Worm (Caenorhabditis elegans): ENCODE measurements around the gene F45F2.10.

F45F2.10 gene

ce11 chrV:8513361-8513760 lies 5.3 kb downstream of the F45F2.10 start, which contains the start of gene F45F2.9:
F45F2.9 (minus strand) TSS chrV:8513461.
- TF ChIP-seq ztf-7 (tag; optimal IDR thresholded peaks at IDR 0.05) (no peak), nhr-102 (tag; optimal IDR thresholded peaks at IDR 0.05) (no peak), hmg-1.1 (GFP tag; IDR thresholded peaks at IDR 0.05) (no peak), ceh-28 (tag; optimal IDR thresholded peaks at IDR 0.05) (no peak), unc-130 (GFP tag; optimal IDR thresholded peaks at IDR 0.05) (no peak)

ce11 chrV:8507324-8507723 lies 11.3 kb downstream of the F45F2.10 start, which contains the start of gene ZK994.6:
ZK994.6 (minus strand) TSS chrV:8507424.
- TF ChIP-seq dmd-9 (GFP tag; IDR thresholded peaks at IDR 0.05) (no peak), mes-2 (tag; optimal IDR thresholded peaks at IDR 0.05; ENCODE audit: poor library complexity, severe bottlenecking) (no peak), ZK546.5 (tag; optimal IDR thresholded peaks at IDR 0.05) (no peak), mdt-29 (GFP tag; IDR thresholded peaks at IDR 0.05) (no peak), hlh-11 (tag; optimal IDR thresholded peaks at IDR 0.05) (no peak), zip-11 (GFP tag; IDR thresholded peaks at IDR 0.05) (no peak), dmd-6 (GFP tag; IDR thresholded peaks at IDR 0.05) (no peak), ceh-44 (GFP tag; IDR thresholded peaks at IDR 0.05) (no peak), hlh-30 (tag; optimal IDR thresholded peaks at IDR 0.05; ENCODE audit: insufficient read depth) (no peak), F26F4.8 (GFP tag; conservative IDR thresholded peaks at IDR 0.05) (no peak), aly-2 (tag; optimal IDR thresholded peaks at IDR 0.05) (no peak), hif-1 (tag; optimal IDR thresholded peaks at IDR 0.05) (no peak)

- peak; percentile 99 for TF ChIP-seq ctbp-1 (GFP tag; IDR thresholded peaks at IDR 0.05)
- TF ChIP-seq aha-1 (tag): peak; percentile 98
- TF ChIP-seq nhr-48 (tag; optimal IDR thresholded peaks at IDR 0.05): peak; percentile 92
- peak; percentile 97 for TF ChIP-seq nhr-102 (tag; optimal IDR thresholded peaks at IDR 0.05)
- TF ChIP-seq ceh-28 (tag; optimal IDR thresholded peaks at IDR 0.05): no peak
- TF ChIP-seq zip-2 (tag; optimal IDR thresholded peaks at IDR 0.05): peak; percentile 66
- peak; percentile 81 for TF ChIP-seq hif-1 (tag; optimal IDR thresholded peaks at IDR 0.05)
- peak; percentile 97 for TF ChIP-seq spr-1 (tag; optimal IDR thresholded peaks at IDR 0.05)
- TF ChIP-seq T26A8.4 (GFP tag; IDR thresholded peaks at IDR 0.05): peak; percentile 99
- TF ChIP-seq aly-2 (tag; optimal IDR thresholded peaks at IDR 0.05): peak; percentile 97
- TF ChIP-seq mxl-2 (GFP tag; conservative IDR thresholded peaks at IDR 0.05): peak; percentile 95
- TF ChIP-seq nhr-42 (GFP tag; IDR thresholded peaks at IDR 0.05): peak; percentile 98
- TF ChIP-seq daf-12 (tag; optimal IDR thresholded peaks at IDR 0.05): no peak
- TF ChIP-seq lin-13 (GFP tag; optimal IDR thresholded peaks at IDR 0.05): peak; percentile 78
- TF ChIP-seq egl-43 (GFP tag; IDR thresholded peaks at IDR 0.05): peak; percentile 100
- no peak for TF ChIP-seq ZK546.5 (tag; optimal IDR thresholded peaks at IDR 0.05)
- peak; percentile 98 for TF ChIP-seq snpc-1.2 (GFP tag; IDR thresholded peaks at IDR 0.05)
- peak; percentile 99 for TF ChIP-seq hmg-1.1 (GFP tag; IDR thresholded peaks at IDR 0.05)
- peak; percentile 48 for TF ChIP-seq ceh-82 (tag; optimal IDR thresholded peaks at IDR 0.05)
- peak; percentile 30 for TF ChIP-seq nhr-25 (tag; optimal IDR thresholded peaks at IDR 0.05; ENCODE audit: borderline replicate concordance, insufficient read depth)
- peak; percentile 95 for TF ChIP-seq mxl-3 (GFP tag; optimal IDR thresholded peaks at IDR 0.05)
- peak; percentile 96 to 98 for TF ChIP-seq daf-16 (GFP tag; optimal IDR thresholded peaks at IDR 0.05)
- peak; percentile 84 for TF ChIP-seq daf-16 (tag; optimal IDR thresholded peaks at IDR 0.05)
- peak; percentile 92; the same call in 1 of the 2 replicates for TF ChIP-seq dmd-6 (GFP tag; IDR thresholded peaks at IDR 0.05)
- TF ChIP-seq daf-8 (GFP tag; IDR thresholded peaks at IDR 0.05): peak; percentile 98
- no peak for TF ChIP-seq cey-2 (tag; optimal IDR thresholded peaks at IDR 0.05; ENCODE audit: borderline replicate concordance, insufficient read depth)
- peak; percentile 87 for TF ChIP-seq T20F7.1 (GFP tag; optimal IDR thresholded peaks at IDR 0.05)
- TF ChIP-seq Y75B8A.6 (GFP tag; IDR thresholded peaks at IDR 0.05): peak; percentile 99
- peak; percentile 99 for TF ChIP-seq pha-4 (GFP tag; IDR thresholded peaks at IDR 0.05)
- no peak for TF ChIP-seq pha-4 (tag; optimal IDR thresholded peaks at IDR 0.05)
- peak; percentile 87 for TF ChIP-seq ceh-32 (tag; optimal IDR thresholded peaks at IDR 0.05; ENCODE audit: poor library complexity)
- TF ChIP-seq daf-19 (GFP tag; conservative IDR thresholded peaks at IDR 0.05): peak; percentile 100
- peak; percentile 72 for TF ChIP-seq R02D3.7 (tag; optimal IDR thresholded peaks at IDR 0.05)
- peak; percentile 97 for TF ChIP-seq D1046.2 (GFP tag; IDR thresholded peaks at IDR 0.05)
- peak; percentile 100 for TF ChIP-seq nhr-111 (GFP tag; optimal IDR thresholded peaks at IDR 0.05)
- TF ChIP-seq lin-39 (tag; optimal IDR thresholded peaks at IDR 0.05): no peak
- TF ChIP-seq mdt-29 (GFP tag; IDR thresholded peaks at IDR 0.05): peak; percentile 96
These were observed 18.3 kb downstream of the F45F2.10 start for ce11 chrV:8500348-8500747.

Data from whole organism, L4 larva.